Fruit fly (Drosophila melanogaster): Measurements from ENCODE around the gene CG34165.

The CG34165 gene

dm6 chr2L:14674606-14675100 lies 38.9 kb upstream of the CG34165 start:
- peak; percentile 98 for TF ChIP-seq CG2712 (tag; optimal IDR thresholded peaks at IDR 0.05)
- TF ChIP-seq H15 (GFP tag; IDR thresholded peaks at IDR 0.05) = 0 out of 3 replicates have a peak, but pooled peaks have one; percentile 25
- no peak for TF ChIP-seq nerfin-2 (GFP tag; IDR thresholded peaks at IDR 0.05; ENCODE audit: partially characterized antibody)
- peak; percentile 52 for TF ChIP-seq lab (GFP tag; optimal IDR thresholded peaks at IDR 0.05)
- TF ChIP-seq tio (GFP tag; optimal IDR thresholded peaks at IDR 0.05) = peak; percentile 38
- TF ChIP-seq CG6854 (GFP tag; optimal IDR thresholded peaks at IDR 0.05) = no peak
- peak; percentile 92 for TF ChIP-seq CG12391 (tag; optimal IDR thresholded peaks at IDR 0.05)
- no peak for TF ChIP-seq pnt (GFP tag; optimal IDR thresholded peaks at IDR 0.05)
- no peak for TF ChIP-seq vfl (GFP tag; optimal IDR thresholded peaks at IDR 0.05)
- TF ChIP-seq CG10462 (GFP tag; optimal IDR thresholded peaks at IDR 0.05) = no peak
- TF ChIP-seq gsb-n (tag; optimal IDR thresholded peaks at IDR 0.05) = peak; percentile 93
- no peak for TF ChIP-seq CG6765 (GFP tag; optimal IDR thresholded peaks at IDR 0.05)
- no peak for TF ChIP-seq crc (GFP tag; optimal IDR thresholded peaks at IDR 0.05)
- no peak for TF ChIP-seq CG12236 (GFP tag; optimal IDR thresholded peaks at IDR 0.05)
- no peak for TF ChIP-seq shn (GFP tag; optimal IDR thresholded peaks at IDR 0.05)
- TF ChIP-seq D (optimal IDR thresholded peaks at IDR 0.05) = no peak
- peak; percentile 87 for TF ChIP-seq D (GFP tag; optimal IDR thresholded peaks at IDR 0.05)
- TF ChIP-seq tin (GFP tag; optimal IDR thresholded peaks at IDR 0.05) = peak; percentile 37
- TF ChIP-seq mam (GFP tag; optimal IDR thresholded peaks at IDR 0.05) = no peak
- peak; percentile 44; the same call in 1 of the 3 replicates for TF ChIP-seq CG11093 (GFP tag; IDR thresholded peaks at IDR 0.05)
- TF ChIP-seq GATAe (GFP tag; conservative IDR thresholded peaks at IDR 0.05) = no peak
- peak; percentile 94 for TF ChIP-seq Blimp-1 (GFP tag; optimal IDR thresholded peaks at IDR 0.05)
- TF ChIP-seq BtbVII (GFP tag; optimal IDR thresholded peaks at IDR 0.05) = no peak
- peak; percentile 60 for TF ChIP-seq nom (GFP tag; optimal IDR thresholded peaks at IDR 0.05)
- no peak for TF ChIP-seq Hmx (GFP tag; optimal IDR thresholded peaks at IDR 0.05)
- TF ChIP-seq CHES-1-like (GFP tag; optimal IDR thresholded peaks at IDR 0.05) = no peak
- TF ChIP-seq vnd (GFP tag; IDR thresholded peaks at IDR 0.05; ENCODE audit: partially characterized antibody) = no peak
- peak; percentile 32 for TF ChIP-seq sd (tag; optimal IDR thresholded peaks at IDR 0.05)
- no peak for TF ChIP-seq fd64A (GFP tag; optimal IDR thresholded peaks at IDR 0.05)
- TF ChIP-seq pros (GFP tag; optimal IDR thresholded peaks at IDR 0.05) = peak; percentile 6
- no peak for TF ChIP-seq zfh2 (GFP tag; optimal IDR thresholded peaks at IDR 0.05)
- TF ChIP-seq CG9727 (GFP tag; optimal IDR thresholded peaks at IDR 0.05) = peak; percentile 89
- TF ChIP-seq CG12155 (GFP tag; optimal IDR thresholded peaks at IDR 0.05) = no peak
- no peak for TF ChIP-seq CG12744 (GFP tag; optimal IDR thresholded peaks at IDR 0.05)
- TF ChIP-seq CG17829 (tag; optimal IDR thresholded peaks at IDR 0.05) = peak; percentile 97
- no peak for TF ChIP-seq dan (GFP tag; IDR thresholded peaks at IDR 0.05)
- peak; percentile 22 for TF ChIP-seq cato (GFP tag; optimal IDR thresholded peaks at IDR 0.05; ENCODE audit: borderline replicate concordance)
- peak in 1 of 2 experiments; percentile 33 for TF ChIP-seq dpn (GFP tag; optimal IDR thresholded peaks at IDR 0.05)
- TF ChIP-seq gcm (GFP tag; optimal IDR thresholded peaks at IDR 0.05) = peak; percentile 87
- TF ChIP-seq Dek (tag; optimal IDR thresholded peaks at IDR 0.05) = peak; percentile 17
- TF ChIP-seq CTCF (GFP tag; optimal IDR thresholded peaks at IDR 0.05) = no peak
- TF ChIP-seq zen (tag; optimal IDR thresholded peaks at IDR 0.05) = peak; percentile 74
- TF ChIP-seq CG1233 (GFP tag; optimal IDR thresholded peaks at IDR 0.05) = peak; percentile 69
- TF ChIP-seq pfk (GFP tag; optimal IDR thresholded peaks at IDR 0.05) = no peak
- peak; percentile 15 for TF ChIP-seq CG12942 (GFP tag; optimal IDR thresholded peaks at IDR 0.05)
- TF ChIP-seq CG8359 (GFP tag; optimal IDR thresholded peaks at IDR 0.05; ENCODE audit: borderline replicate concordance) = peak; percentile 13
- peak; percentile 61 for TF ChIP-seq E2f1 (GFP tag; IDR thresholded peaks at IDR 0.05)
- TF ChIP-seq CG1603 (tag; optimal IDR thresholded peaks at IDR 0.05) = no peak
- TF ChIP-seq corto (GFP tag; optimal IDR thresholded peaks at IDR 0.05) = no peak
- TF ChIP-seq ATbp (GFP tag; optimal IDR thresholded peaks at IDR 0.05) = peak; percentile 45
- no peak for TF ChIP-seq CG3847 (GFP tag; IDR thresholded peaks at IDR 0.05)

Data from whole organism, embryonic.